Fruit fly (Drosophila melanogaster): ENCODE data around the gene CG7059.

The CG7059 gene

dm6 chr3R:22375674-22376073 lies 13.9 kb upstream of the CG7059 start, which contains the start of gene CG18596 (continued):
- TF ChIP-seq Side (GFP tag; optimal IDR thresholded peaks at IDR 0.05) (no peak), CG10654 (GFP tag; optimal IDR thresholded peaks at IDR 0.05) (no peak), CG9727 (GFP tag; optimal IDR thresholded peaks at IDR 0.05) (no peak), unc-4 (GFP tag; IDR thresholded peaks at IDR 0.05; ENCODE audit: partially characterized antibody) (peak; percentile 95), sens (GFP tag) (no peak), ems (GFP tag; optimal IDR thresholded peaks at IDR 0.05) (no peak), CG16779 (GFP tag; IDR thresholded peaks at IDR 0.05) (no peak), Sox100B (GFP tag; optimal IDR thresholded peaks at IDR 0.05) (no peak), Dip2 (GFP tag; IDR thresholded peaks at IDR 0.05) (no peak), cas (GFP tag; IDR thresholded peaks at IDR 0.05) (no peak), corto (GFP tag; optimal IDR thresholded peaks at IDR 0.05) (no peak), Asciz (GFP tag; optimal IDR thresholded peaks at IDR 0.05) (no peak), Six4 (GFP tag; optimal IDR thresholded peaks at IDR 0.05) (no peak), CG16863 (GFP tag; optimal IDR thresholded peaks at IDR 0.05) (no peak), eve (GFP tag; optimal IDR thresholded peaks at IDR 0.05) (no peak), CG13424 (tag; optimal IDR thresholded peaks at IDR 0.05) (no peak), pho (GFP tag; optimal IDR thresholded peaks at IDR 0.05) (no peak), sna (GFP tag; IDR thresholded peaks at IDR 0.05; ENCODE audit: partially characterized antibody) (peak; percentile 97), HLHmδ (GFP tag; optimal IDR thresholded peaks at IDR 0.05) (no peak), ken (GFP tag; IDR thresholded peaks at IDR 0.05) (no peak), Hmx (GFP tag; optimal IDR thresholded peaks at IDR 0.05) (no peak), CG1603 (tag; optimal IDR thresholded peaks at IDR 0.05) (peak; percentile 32), CG6765 (GFP tag; optimal IDR thresholded peaks at IDR 0.05) (no peak), CG11504 (tag; optimal IDR thresholded peaks at IDR 0.05) (no peak), usp (GFP tag; optimal IDR thresholded peaks at IDR 0.05) (no peak), CG6791 (GFP tag; IDR thresholded peaks at IDR 0.05; ENCODE audit: partially characterized antibody) (peak; percentile 85), Hsf (GFP tag; optimal IDR thresholded peaks at IDR 0.05) (no peak), ash1 (GFP tag; optimal IDR thresholded peaks at IDR 0.05) (no peak), az2 (GFP tag; optimal IDR thresholded peaks at IDR 0.05) (no peak), sima (GFP tag; optimal IDR thresholded peaks at IDR 0.05) (no peak), CG31441 (GFP tag; IDR thresholded peaks at IDR 0.05) (no peak), vfl (GFP tag; optimal IDR thresholded peaks at IDR 0.05) (no peak), CG18476 (GFP tag; optimal IDR thresholded peaks at IDR 0.05) (no peak), D19A (tag; optimal IDR thresholded peaks at IDR 0.05) (no peak), ac (GFP tag; optimal IDR thresholded peaks at IDR 0.05) (no peak), tap (tag; optimal IDR thresholded peaks at IDR 0.05) (no peak), sug (tag; optimal IDR thresholded peaks at IDR 0.05) (no peak), TFAM (GFP tag; optimal IDR thresholded peaks at IDR 0.05) (no peak), B-H2 (GFP tag; optimal IDR thresholded peaks at IDR 0.05) (no peak), MESR4 (GFP tag; optimal IDR thresholded peaks at IDR 0.05) (peak; percentile 60), Dp (GFP tag; optimal IDR thresholded peaks at IDR 0.05) (peak; percentile 80), chif (GFP tag; optimal IDR thresholded peaks at IDR 0.05) (no peak), grn (GFP tag; optimal IDR thresholded peaks at IDR 0.05) (no peak), CG30431 (GFP tag; optimal IDR thresholded peaks at IDR 0.05) (no peak), CG7928 (GFP tag; optimal IDR thresholded peaks at IDR 0.05) (no peak), grau (tag; optimal IDR thresholded peaks at IDR 0.05) (no peak), fru (optimal IDR thresholded peaks at IDR 0.05) (no peak), E2f2 (GFP tag; IDR thresholded peaks at IDR 0.05) (peak; percentile 86), mld (GFP tag; IDR thresholded peaks at IDR 0.05; ENCODE audit: partially characterized antibody) (peak; percentile 84; the same call in 2 of the 3 replicates), PHDP (tag; optimal IDR thresholded peaks at IDR 0.05) (no peak), Rx (GFP tag; IDR thresholded peaks at IDR 0.05) (no peak), CG1233 (GFP tag; optimal IDR thresholded peaks at IDR 0.05) (no peak), peb (GFP tag; IDR thresholded peaks at IDR 0.05) (no peak)
